Fruit fly (Drosophila melanogaster) whole organism, embryonic: Measurements from ENCODE around the gene Sulf1.

Experiments used
- Atf6 ChIP-seq: fragments of 200-800 bp; sonication (Bioruptor generic); IDR thresholded peaks from 2 replicates; pipeline ENCODE4 v1.3.6; 2022; ENCODE audit warnings: missing biosample characterization, missing genetic modification characterization
- B-H1 ChIP-seq: fragments of 200-800 bp; sonication (Bioruptor generic); IDR thresholded peaks from 3 replicates; pipeline ENCODE4 v1.3.6; 2022; ENCODE audit warnings: missing biosample characterization, missing genetic modification characterization
- CG10431 ChIP-seq: fragments of 200-800 bp; sonication (Bioruptor generic); optimal IDR thresholded peaks from 3 replicates; lab custom pipeline; 2018; ENCODE audit warnings: missing biosample characterization, mild to moderate bottlenecking, missing genetic modification characterization
- CG11456 ChIP-seq: fragments of 200-800 bp; sonication (Bioruptor generic); IDR thresholded peaks from 3 replicates; pipeline ENCODE4 v1.3.6; 2022; ENCODE audit warnings: missing biosample characterization, missing genetic modification characterization
- CG12391 ChIP-seq: fragments of 200-800 bp; sonication (Bioruptor generic); optimal IDR thresholded peaks from 3 replicates; lab custom pipeline; 2018; ENCODE audit warnings: missing biosample characterization, mild to moderate bottlenecking, missing genetic modification characterization, moderate library complexity
- CG13424 ChIP-seq: fragments of 200-800 bp; sonication (Bioruptor generic); optimal IDR thresholded peaks from 2 replicates; lab custom pipeline; 2019; ENCODE audit warnings: missing biosample characterization, mild to moderate bottlenecking, missing genetic modification characterization, moderate library complexity
- CG13775 ChIP-seq: fragments of 200-800 bp; sonication (Bioruptor generic); optimal IDR thresholded peaks from 3 replicates; lab custom pipeline; 2017; ENCODE audit warnings: missing biosample characterization, mild to moderate bottlenecking, missing genetic modification characterization
- CG14860 ChIP-seq: fragments of 200-800 bp; sonication (Bioruptor generic); IDR thresholded peaks from 3 replicates; pipeline ENCODE4 v1.3.6; 2022; ENCODE audit warnings: missing biosample characterization, missing genetic modification characterization; ENCODE audit not compliant: partially characterized antibody
- CG1603 ChIP-seq: fragments of 200-800 bp; sonication (Bioruptor generic); optimal IDR thresholded peaks from 2 replicates; lab custom pipeline; 2019; ENCODE audit warnings: missing biosample characterization, mild to moderate bottlenecking, missing genetic modification characterization, moderate library complexity
- CG16779 ChIP-seq: fragments of 200-800 bp; sonication (Bioruptor generic); IDR thresholded peaks from 2 replicates; pipeline ENCODE4 v1.3.6; 2022; ENCODE audit warnings: missing biosample characterization, missing genetic modification characterization
- CG17568 ChIP-seq: fragments of 200-800 bp; sonication (Bioruptor generic); optimal IDR thresholded peaks from 2 replicates; lab custom pipeline; 2018; ENCODE audit warnings: missing biosample characterization, mild to moderate bottlenecking, missing genetic modification characterization, moderate library complexity
- CG2678 ChIP-seq: fragments of 200-800 bp; sonication (Bioruptor generic); optimal IDR thresholded peaks from 3 replicates; lab custom pipeline; 2019; ENCODE audit warnings: missing biosample characterization, mild to moderate bottlenecking, missing genetic modification characterization, moderate library complexity
- CG2889 ChIP-seq: fragments of 200-800 bp; sonication (Bioruptor generic); IDR thresholded peaks from 3 replicates; pipeline ENCODE4 v1.3.6; 2022; ENCODE audit warnings: missing biosample characterization, missing genetic modification characterization
- CG30431 ChIP-seq: fragments of 200-800 bp; sonication (Bioruptor generic); optimal IDR thresholded peaks from 2 replicates; lab custom pipeline; 2017; ENCODE audit warnings: missing biosample characterization, missing genetic modification characterization
- CG34422 ChIP-seq: fragments of 200-800 bp; sonication (Bioruptor generic); IDR thresholded peaks from 3 replicates; pipeline ENCODE4 v1.3.6; 2022; ENCODE audit warnings: missing biosample characterization, missing genetic modification characterization
- CG5953 ChIP-seq: fragments of 200-800 bp; sonication (Bioruptor generic); IDR thresholded peaks from 2 replicates; pipeline ENCODE4 v1.3.6; 2022; ENCODE audit warnings: missing biosample characterization, missing genetic modification characterization
- CG6654 ChIP-seq: fragments of 200-800 bp; sonication (Bioruptor generic); optimal IDR thresholded peaks from 2 replicates; lab custom pipeline; 2017; ENCODE audit warnings: missing biosample characterization, mild to moderate bottlenecking, missing genetic modification characterization
- CG6791 ChIP-seq: fragments of 200-800 bp; sonication (Bioruptor generic); IDR thresholded peaks from 3 replicates; pipeline ENCODE4 v1.3.6; 2022; ENCODE audit warnings: missing biosample characterization, missing genetic modification characterization; ENCODE audit not compliant: partially characterized antibody
- CG7786 ChIP-seq: fragments of 200-800 bp; sonication (Bioruptor generic); optimal IDR thresholded peaks from 2 replicates; lab custom pipeline; 2016; ENCODE audit warnings: missing biosample characterization, missing genetic modification characterization
- CG9215 ChIP-seq: fragments of 200-800 bp; sonication (Bioruptor generic); IDR thresholded peaks from 2 replicates; pipeline ENCODE4 v1.3.6; 2022; ENCODE audit warnings: missing biosample characterization, missing genetic modification characterization
- CG9932 ChIP-seq: fragments of 200-800 bp; sonication (Bioruptor generic); IDR thresholded peaks from 2 replicates; pipeline ENCODE4 v1.3.6; 2022; ENCODE audit warnings: missing biosample characterization, missing genetic modification characterization
- D ChIP-seq, 2 experiments: fragments of 200-800 bp in 1 of 2; fragments of >200 bp in 1 of 2; sonication (Bioruptor generic) in 1 of 2; optimal IDR thresholded peaks; 2 replicates in 1 of 2; 3 replicates in 1 of 2; lab custom pipeline; 2017; ENCODE audit warnings: mild to moderate bottlenecking in 1 of 2, missing biosample characterization in 1 of 2, missing genetic modification characterization in 1 of 2, missing genetic modification reagents in 1 of 2
- Dek ChIP-seq: fragments of 200-800 bp; sonication (Bioruptor generic); optimal IDR thresholded peaks from 3 replicates; lab custom pipeline; 2019; ENCODE audit warnings: missing biosample characterization, mild to moderate bottlenecking, missing genetic modification characterization, moderate library complexity
- Dref ChIP-seq: fragments of 200-800 bp; sonication (Bioruptor generic); IDR thresholded peaks from 2 replicates; pipeline ENCODE4 v1.3.6; 2022; ENCODE audit warnings: missing biosample characterization, missing genetic modification characterization
- Eip74EF ChIP-seq, 2 experiments: fragments of 200-800 bp in 1 of 2; fragments of >200 bp in 1 of 2; sonication (Bioruptor generic) in 1 of 2; optimal IDR thresholded peaks; 2 replicates each; lab custom pipeline; 2017 to 2019; ENCODE audit warnings: missing biosample characterization in 2 of 2, missing genetic modification characterization in 2 of 2, mild to moderate bottlenecking in 1 of 2, moderate library complexity in 1 of 2
- H15 ChIP-seq: fragments of 200-800 bp; sonication (Bioruptor generic); IDR thresholded peaks from 3 replicates; pipeline ENCODE4 v1.3.6; 2022; ENCODE audit warnings: missing biosample characterization, missing genetic modification characterization
- HLH54F ChIP-seq: fragments of 200-800 bp; sonication (Bioruptor generic); optimal IDR thresholded peaks from 3 replicates; lab custom pipeline; 2016; ENCODE audit warnings: missing biosample characterization, missing genetic modification characterization
- Hr3 ChIP-seq: fragments of 200-800 bp; sonication (Bioruptor generic); optimal IDR thresholded peaks from 3 replicates; lab custom pipeline; 2016; ENCODE audit warnings: missing biosample characterization, missing genetic modification characterization
- Stat92E ChIP-seq, 3 experiments: fragments of >200 bp in 2 of 3; fragments of 200-800 bp in 1 of 3; sonication (Bioruptor generic) in 1 of 3; optimal IDR thresholded peaks; 2 replicates each; lab custom pipeline; 2017 to 2019; ENCODE audit warnings: missing biosample characterization in 3 of 3, missing genetic modification characterization in 3 of 3, mild to moderate bottlenecking in 1 of 3, moderate library complexity in 1 of 3
- ab ChIP-seq: fragments of 200-800 bp; sonication (Bioruptor generic); optimal IDR thresholded peaks from 2 replicates; lab custom pipeline; 2016; ENCODE audit warnings: missing biosample characterization, missing genetic modification characterization
- az2 ChIP-seq: fragments of 200-800 bp; sonication (Bioruptor generic); optimal IDR thresholded peaks from 3 replicates; lab custom pipeline; 2016; ENCODE audit warnings: missing biosample characterization, missing genetic modification characterization
- cato ChIP-seq: fragments of 200-800 bp; sonication (Bioruptor generic); optimal IDR thresholded peaks from 2 replicates; lab custom pipeline; 2016; ENCODE audit warnings: missing biosample characterization, missing genetic modification characterization, borderline replicate concordance
- cg ChIP-seq: fragments of 200-800 bp; sonication (Bioruptor generic); optimal IDR thresholded peaks from 3 replicates; lab custom pipeline; 2019; ENCODE audit warnings: missing biosample characterization, mild to moderate bottlenecking, missing genetic modification characterization, moderate library complexity
- chinmo ChIP-seq: fragments of 200-800 bp; sonication (Bioruptor generic); IDR thresholded peaks from 4 replicates; pipeline ENCODE4 v1.3.6; 2022; ENCODE audit warnings: missing biosample characterization, missing genetic modification characterization; ENCODE audit not compliant: partially characterized antibody
- cwo ChIP-seq: fragments of 200-800 bp; sonication (Bioruptor generic); optimal IDR thresholded peaks from 3 replicates; lab custom pipeline; 2017; ENCODE audit warnings: missing biosample characterization, missing genetic modification characterization, mild to moderate bottlenecking, moderate library complexity, missing genetic modification reagents
- emc ChIP-seq: fragments of 200-800 bp; sonication (Bioruptor generic); optimal IDR thresholded peaks from 2 replicates; lab custom pipeline; 2016; ENCODE audit warnings: missing biosample characterization, missing genetic modification characterization
- fd3F ChIP-seq: fragments of 200-800 bp; sonication (Bioruptor generic); optimal IDR thresholded peaks from 2 replicates; lab custom pipeline; 2018; ENCODE audit warnings: missing biosample characterization, mild to moderate bottlenecking, missing genetic modification characterization, moderate library complexity
- fru ChIP-seq: fragments of >200 bp; optimal IDR thresholded peaks from 2 replicates; lab custom pipeline; 2017
- grau ChIP-seq: fragments of 200-800 bp; optimal IDR thresholded peaks from 3 replicates; lab custom pipeline; 2019; ENCODE audit warnings: missing biosample characterization, mild to moderate bottlenecking, missing genetic modification characterization, moderate library complexity
- ken ChIP-seq: fragments of 200-800 bp; sonication (Bioruptor generic); IDR thresholded peaks from 3 replicates; pipeline ENCODE4 v1.3.6; 2022; ENCODE audit warnings: missing biosample characterization, missing genetic modification characterization
- lab ChIP-seq: fragments of 200-800 bp; sonication (Bioruptor generic); optimal IDR thresholded peaks from 3 replicates; lab custom pipeline; 2017; ENCODE audit warnings: missing biosample characterization, missing genetic modification characterization, mild to moderate bottlenecking, moderate library complexity, missing genetic modification reagents
- maf-S ChIP-seq: fragments of 200-800 bp; sonication (Bioruptor generic); optimal IDR thresholded peaks from 2 replicates; lab custom pipeline; 2016; ENCODE audit warnings: missing biosample characterization, missing genetic modification characterization
- nerfin-1 ChIP-seq: fragments of 200-800 bp; sonication (Bioruptor generic); optimal IDR thresholded peaks from 3 replicates; lab custom pipeline; 2019; ENCODE audit warnings: missing biosample characterization, mild to moderate bottlenecking, missing genetic modification characterization, moderate library complexity
- peb ChIP-seq: fragments of 200-800 bp; sonication (Bioruptor generic); IDR thresholded peaks from 2 replicates; pipeline ENCODE4 v1.3.6; 2022; ENCODE audit warnings: missing biosample characterization, missing genetic modification characterization
- pnt ChIP-seq: fragments of 200-800 bp; sonication (Bioruptor generic); optimal IDR thresholded peaks from 3 replicates; lab custom pipeline; 2016; ENCODE audit warnings: missing biosample characterization, missing genetic modification characterization
- ranshi ChIP-seq: fragments of 200-800 bp; sonication (Bioruptor generic); IDR thresholded peaks from 2 replicates; pipeline ENCODE4 v1.3.6; 2022; ENCODE audit warnings: missing biosample characterization, missing genetic modification characterization
- run ChIP-seq: fragments of 200-800 bp; sonication (Bioruptor generic); optimal IDR thresholded peaks from 3 replicates; lab custom pipeline; 2018; ENCODE audit warnings: missing biosample characterization, mild to moderate bottlenecking, missing genetic modification characterization
- trh ChIP-seq: fragments of 200-800 bp; sonication (Bioruptor generic); optimal IDR thresholded peaks from 2 replicates; lab custom pipeline; 2016; ENCODE audit warnings: missing biosample characterization, missing genetic modification characterization
- vnd ChIP-seq: fragments of 200-800 bp; sonication (Bioruptor generic); IDR thresholded peaks from 3 replicates; pipeline ENCODE4 v1.3.6; 2022; ENCODE audit warnings: missing biosample characterization, missing genetic modification characterization; ENCODE audit not compliant: partially characterized antibody

Sulf1 gene

dm6 chr3R:16355393-16355943 is 16.1 kb upstream of the Sulf1 start (continued):
- TF ChIP-seq H15 (GFP tag; lab: Robert Waterston, UW) = no peak
- peak; percentile 29 for TF ChIP-seq grau
- no peak for TF ChIP-seq fru
- TF ChIP-seq CG34422 (GFP tag; lab: Robert Waterston, UW) = no peak
- TF ChIP-seq B-H1 (GFP tag; lab: Robert Waterston, UW) = no peak
- TF ChIP-seq emc (GFP tag; lab: Kevin White, UChicago) = no peak
- TF ChIP-seq ranshi (GFP tag; lab: Robert Waterston, UW) = peak; percentile 40; the same call in 1 of the 2 replicates
- peak; percentile 37; the same call in 1 of the 2 replicates for TF ChIP-seq Dref (GFP tag; lab: Robert Waterston, UW)
- no peak for TF ChIP-seq CG6791 (GFP tag; lab: Robert Waterston, UW)
- TF ChIP-seq cato (GFP tag; lab: Kevin White, UChicago) = no peak
- no peak for TF ChIP-seq CG10431 (GFP tag; lab: Kevin White, UChicago)
- TF ChIP-seq CG2678 (tag; lab: Kevin White, UChicago) = peak; percentile 59
- peak; percentile 45; the same call in 1 of the 2 replicates for TF ChIP-seq CG9215 (GFP tag; lab: Robert Waterston, UW)
- TF ChIP-seq CG1603 (tag; lab: Kevin White, UChicago) = no peak
- TF ChIP-seq CG6654 (GFP tag; lab: Kevin White, UChicago) = no peak
- TF ChIP-seq Stat92E (GFP tag; optimal IDR thresholded peaks at IDR 0.05; lab: Kevin White, UChicago) = no peak
- TF ChIP-seq Dek (tag; lab: Kevin White, UChicago) = peak; percentile 44
- TF ChIP-seq trh = no peak
- TF ChIP-seq CG13775 = peak; percentile 7
- TF ChIP-seq lab (GFP tag; lab: Kevin White, UChicago) = peak; percentile 73
- TF ChIP-seq CG14860 (GFP tag; lab: Robert Waterston, UW) = no peak
- no peak for TF ChIP-seq CG12391 (tag; lab: Kevin White, UChicago)
- TF ChIP-seq D (optimal IDR thresholded peaks at IDR 0.05; lab: Kevin White, UChicago) = no peak
- TF ChIP-seq D (GFP tag; optimal IDR thresholded peaks at IDR 0.05; lab: Kevin White, UChicago) = no peak
- peak; percentile 64 for TF ChIP-seq CG7786 (GFP tag; lab: Kevin White, UChicago)
- TF ChIP-seq CG16779 (GFP tag; lab: Robert Waterston, UW) = 0 out of 2 replicates have a peak, but pooled peaks have one; percentile 14
- TF ChIP-seq CG13424 (tag; lab: Kevin White, UChicago) = peak; percentile 13
- TF ChIP-seq nerfin-1 (tag; lab: Kevin White, UChicago) = no peak
- peak; percentile 82; the same call in 2 of the 4 replicates for TF ChIP-seq chinmo (GFP tag; lab: Robert Waterston, UW)
- no peak for TF ChIP-seq Eip74EF (GFP tag; optimal IDR thresholded peaks at IDR 0.05; lab: Kevin White, UChicago)
- peak; percentile 91 for TF ChIP-seq CG9932 (GFP tag; lab: Robert Waterston, UW)
- no peak for TF ChIP-seq Hr3 (GFP tag; lab: Kevin White, UChicago)
- no peak for TF ChIP-seq run
- no peak for TF ChIP-seq CG17568 (GFP tag; lab: Kevin White, UChicago)
- no peak for TF ChIP-seq CG2889
- no peak for TF ChIP-seq ab (GFP tag; lab: Kevin White, UChicago)
- no peak for TF ChIP-seq CG5953 (GFP tag; lab: Robert Waterston, UW)
- TF ChIP-seq az2 (GFP tag; lab: Kevin White, UChicago) = no peak
- TF ChIP-seq maf-S (GFP tag; lab: Kevin White, UChicago) = no peak
- TF ChIP-seq cg (GFP tag; lab: Kevin White, UChicago) = no peak
- peak; percentile 40; the same call in 1 of the 3 replicates for TF ChIP-seq ken
- TF ChIP-seq cwo (GFP tag; lab: Kevin White, UChicago) = peak; percentile 62
- TF ChIP-seq peb = no peak
- peak; percentile 64 for TF ChIP-seq Atf6
- TF ChIP-seq HLH54F (GFP tag; lab: Kevin White, UChicago) = peak; percentile 61
- no peak for TF ChIP-seq CG30431
- peak; percentile 82 for TF ChIP-seq CG11456
- no peak for TF ChIP-seq pnt (GFP tag; lab: Kevin White, UChicago)
- TF ChIP-seq fd3F (GFP tag; lab: Kevin White, UChicago) = peak; percentile 5
- TF ChIP-seq vnd (GFP tag; lab: Robert Waterston, UW) = no peak
